Worm (Caenorhabditis elegans) whole organism, L3 larva: ENCODE data around the gene btb-10.
"Not testable (repeated sequence)": the region's sequence is repeated elsewhere in the genome, so short reads cannot be mapped to it uniquely, and the experiment has no call there.

Experiments
- ceh-28 ChIP-seq: fragments of 150-350 bp; optimal IDR thresholded peaks from 2 replicates; lab custom pipeline; 2014; ENCODE audit warnings: missing biosample characterization, missing genetic modification reagents, missing genetic modification characterization
- ceh-82 ChIP-seq: fragments of 150-350 bp; optimal IDR thresholded peaks from 2 replicates; lab custom pipeline; 2014; ENCODE audit warnings: missing biosample characterization, missing genetic modification characterization
- elt-2 ChIP-seq: sonication (generic microtip); optimal IDR thresholded peaks from 2 replicates; lab custom pipeline; 2016; ENCODE audit warnings: missing genetic modification reagents, mild to moderate bottlenecking, missing genetic modification characterization, missing compliant biosample characterization
- eor-1 ChIP-seq, 2 experiments: fragments of 150-350 bp; optimal IDR thresholded peaks; 2 replicates each; lab custom pipeline; 2014 to 2018; ENCODE audit warnings: missing biosample characterization in 2 of 2, missing genetic modification characterization in 2 of 2
- fkh-10 ChIP-seq: sonication (generic microtip); optimal IDR thresholded peaks from 2 replicates; lab custom pipeline; 2017; ENCODE audit warnings: missing biosample characterization, missing genetic modification reagents, missing genetic modification characterization
- fos-1 ChIP-seq: fragments of 150-350 bp; optimal IDR thresholded peaks from 2 replicates; lab custom pipeline; 2014; ENCODE audit warnings: missing biosample characterization, missing genetic modification characterization
- hmg-11 ChIP-seq: sonication (generic microtip); optimal IDR thresholded peaks from 2 replicates; lab custom pipeline; 2016; ENCODE audit warnings: missing genetic modification characterization, missing compliant biosample characterization
- jun-1 ChIP-seq: fragments of 150-350 bp; optimal IDR thresholded peaks from 2 replicates; lab custom pipeline; 2014; ENCODE audit warnings: missing biosample characterization, missing genetic modification reagents, missing genetic modification characterization
- lsy-12 ChIP-seq: sonication (generic microtip); optimal IDR thresholded peaks from 2 replicates; lab custom pipeline; 2016; ENCODE audit warnings: mild to moderate bottlenecking, missing genetic modification characterization, missing compliant biosample characterization
- mml-1 ChIP-seq: fragments of 150-350 bp; sonication (generic microtip); optimal IDR thresholded peaks from 3 replicates; lab custom pipeline; 2014; ENCODE audit warnings: missing biosample characterization, missing genetic modification characterization
- nfya-1 ChIP-seq: sonication (generic microtip); optimal IDR thresholded peaks from 2 replicates; lab custom pipeline; 2017; ENCODE audit warnings: missing genetic modification characterization, mild to moderate bottlenecking, missing compliant biosample characterization, antibody characterized with exemption, moderate library complexity; ENCODE audit not compliant: insufficient read depth
- nhr-11 ChIP-seq: fragments of 150-350 bp; optimal IDR thresholded peaks from 2 replicates; lab custom pipeline; 2014; ENCODE audit warnings: missing biosample characterization, missing genetic modification characterization
- nhr-23 ChIP-seq: fragments of 150-350 bp; optimal IDR thresholded peaks from 2 replicates; lab custom pipeline; 2014; ENCODE audit warnings: missing biosample characterization, missing genetic modification reagents, missing genetic modification characterization
- nhr-237 ChIP-seq: fragments of 150-350 bp; optimal IDR thresholded peaks from 2 replicates; lab custom pipeline; 2014; ENCODE audit warnings: missing biosample characterization, missing genetic modification characterization
- nhr-67 ChIP-seq: fragments of 150-350 bp; optimal IDR thresholded peaks from 2 replicates; lab custom pipeline; 2014; ENCODE audit warnings: missing biosample characterization, missing genetic modification characterization
- pha-4 ChIP-seq: fragments of 150-350 bp; optimal IDR thresholded peaks from 2 replicates; lab custom pipeline; 2014; ENCODE audit warnings: missing biosample characterization, missing genetic modification reagents, missing genetic modification characterization
- snpc-4 ChIP-seq: fragments of 150-350 bp; optimal IDR thresholded peaks from 2 replicates; lab custom pipeline; 2014; ENCODE audit warnings: missing biosample characterization, missing genetic modification characterization
- ztf-4 ChIP-seq: fragments of 150-350 bp; optimal IDR thresholded peaks from 2 replicates; lab custom pipeline; 2014; ENCODE audit warnings: missing biosample characterization, missing genetic modification characterization

The btb-10 gene

ce11 chrII:1028602-1029001 is 32.0 kb downstream of the btb-10 start, which contains the start of gene math-34:
math-34 (plus strand) TSS chrII:1028972.
- peak; percentile 24 for TF ChIP-seq pha-4 (tag; lab: Kevin White, UChicago)
- TF ChIP-seq elt-2 (tag; lab: Kevin White, UChicago), result peak; percentile 71
- TF ChIP-seq ztf-4, result no peak

- TF ChIP-seq nhr-11 (no peak), nhr-67 (tag; lab: Kevin White, UChicago) (no peak), hmg-11 (tag; lab: Kevin White, UChicago) (no peak), mml-1 (tag; lab: Kevin White, UChicago) (no peak), ceh-28 (no peak), lsy-12 (tag; lab: Kevin White, UChicago) (no peak), jun-1 (no peak), nfya-1 (tag; lab: Kevin White, UChicago) (no peak), elt-2 (tag; lab: Kevin White, UChicago) (no peak), eor-1 (tag; optimal IDR thresholded peaks at IDR 0.05; lab: Kevin White, UChicago) (no peak), snpc-4 (no peak), ztf-4 (no peak), nhr-23 (tag; lab: Kevin White, UChicago) (no peak), fkh-10 (no peak)
Measured at ce11 chrII:1026670-1027069, 33.9 kb downstream of the btb-10 start, which contains the start of gene M01D1.12. M01D1.12 (plus strand) TSS chrII:1026970.

ce11 chrII:1024684-1025083 is 35.9 kb downstream of the btb-10 start, which contains the start of gene btb-11:
btb-11 (minus strand) TSS chrII:1024784.
- TF ChIP-seq ceh-82, fos-1, nhr-237 (tag; lab: Kevin White, UChicago): not testable (repeated sequence)
